Worm (Caenorhabditis elegans): Measurements from ENCODE around the gene fbxc-55.

DNA sequence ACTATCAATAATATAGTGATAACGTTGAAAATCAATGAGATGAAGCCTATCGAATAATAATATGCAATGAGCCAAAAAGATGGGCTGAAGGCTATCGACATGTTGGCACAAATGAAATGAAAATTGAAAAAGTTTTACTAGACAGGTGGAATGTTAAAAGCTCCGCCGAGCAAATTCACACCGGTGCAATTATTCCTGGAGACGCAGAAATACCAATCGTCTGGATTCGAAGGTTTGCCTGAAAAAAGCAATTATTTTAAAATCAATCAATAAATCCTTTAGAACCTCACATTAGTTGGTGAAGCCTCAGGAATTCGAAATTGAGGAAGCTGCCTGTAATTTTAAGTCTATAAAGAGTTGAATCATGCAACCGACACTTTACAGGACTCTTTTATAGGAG lies 15.6 kb downstream of the fbxc-55 start, which contains the start of gene sri-32:
- TF ChIP-seq dpl-1 (GFP tag; optimal IDR thresholded peaks at IDR 0.05) (no peak), atf-7 (tag; optimal IDR thresholded peaks at IDR 0.05) (no peak), unc-130 (GFP tag; optimal IDR thresholded peaks at IDR 0.05) (no peak), mel-28 (tag; optimal IDR thresholded peaks at IDR 0.05; ENCODE audit: borderline replicate concordance) (no peak), pha-4 (tag; optimal IDR thresholded peaks at IDR 0.05) (no peak), nfya-1 (tag; optimal IDR thresholded peaks at IDR 0.05; ENCODE audit: borderline replicate concordance, insufficient read depth) (no peak), unc-62 (GFP tag; optimal IDR thresholded peaks at IDR 0.05) (no peak), ceh-27 (GFP tag; optimal IDR thresholded peaks at IDR 0.05) (no peak), Y53F4B.3 (GFP tag; IDR thresholded peaks at IDR 0.05) (no peak), snpc-4 (GFP tag; optimal IDR thresholded peaks at IDR 0.05) (no peak), snpc-4 (tag; optimal IDR thresholded peaks at IDR 0.05) (no peak)
